Worm (Caenorhabditis elegans): ENCODE data around the gene mrps-25.

The mrps-25 gene

DNA sequence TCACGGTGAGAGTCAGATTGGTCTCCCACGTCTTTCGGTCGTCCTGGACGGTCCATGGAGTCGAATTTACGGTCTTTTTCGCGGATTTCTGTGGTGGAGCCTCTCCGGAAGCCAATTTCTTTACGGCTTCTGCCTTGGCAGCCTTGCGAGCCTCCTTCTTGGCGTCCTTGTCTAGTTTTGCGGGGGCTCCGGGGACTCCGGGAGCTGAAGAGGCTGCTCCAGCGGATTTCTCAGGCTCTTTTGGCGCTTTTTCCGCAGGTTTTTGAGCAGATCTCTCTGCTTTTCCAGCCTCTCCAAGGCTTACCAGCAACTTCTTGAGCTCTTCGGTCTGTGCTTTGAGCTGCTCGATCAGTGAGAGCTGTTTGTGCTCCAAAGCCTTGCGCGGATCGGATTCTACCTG lies 958 bp upstream of the mrps-25 start:
- no peak for TF ChIP-seq dpl-1 (GFP tag; optimal IDR thresholded peaks at IDR 0.05)
- TF ChIP-seq pag-3 (tag; optimal IDR thresholded peaks at IDR 0.05; ENCODE audit: borderline replicate concordance, insufficient read depth), result no peak
- no peak for TF ChIP-seq mab-9 (GFP tag; IDR thresholded peaks at IDR 0.05)

DNA sequence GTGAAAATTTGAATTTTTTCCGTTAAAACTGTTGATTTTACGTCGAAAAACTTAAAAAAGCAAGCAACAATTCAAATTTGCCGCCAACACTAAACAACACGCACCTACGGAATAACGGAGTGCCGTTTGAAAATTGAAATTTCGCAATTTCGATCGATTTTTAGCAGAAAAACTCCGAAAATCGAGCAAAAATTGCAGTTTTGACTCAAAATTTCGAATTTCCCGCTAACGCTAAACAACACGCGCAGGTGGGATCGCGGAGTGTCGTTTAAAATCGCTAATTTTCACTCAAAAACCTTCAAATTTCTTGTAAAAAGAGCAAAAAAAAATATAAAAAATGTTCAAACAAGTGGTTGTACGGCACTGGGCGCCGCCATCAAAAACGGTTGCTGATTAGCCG lies 1.8 kb downstream of the mrps-25 start:
- TF ChIP-seq mdl-1 (tag; optimal IDR thresholded peaks at IDR 0.05), result no peak
- TF ChIP-seq lin-39 (tag; optimal IDR thresholded peaks at IDR 0.05), result no peak
- no peak for TF ChIP-seq nhr-237 (tag; optimal IDR thresholded peaks at IDR 0.05)
- TF ChIP-seq unc-86 (tag; optimal IDR thresholded peaks at IDR 0.05), result no peak
- no peak for TF ChIP-seq grh-1 (GFP tag; IDR thresholded peaks at IDR 0.05)
- no peak for TF ChIP-seq sup-37 (GFP tag; optimal IDR thresholded peaks at IDR 0.05)
- TF ChIP-seq skn-1 (tag; optimal IDR thresholded peaks at IDR 0.05), result no peak
- TF ChIP-seq lir-3 (tag; optimal IDR thresholded peaks at IDR 0.05; ENCODE audit: poor library complexity), result no peak
- TF ChIP-seq fkh-8 (tag; optimal IDR thresholded peaks at IDR 0.05), result no peak
- no peak for TF ChIP-seq pag-3 (tag; optimal IDR thresholded peaks at IDR 0.05; ENCODE audit: borderline replicate concordance, insufficient read depth)
- TF ChIP-seq efl-3 (GFP tag; optimal IDR thresholded peaks at IDR 0.05), result no peak
- no peak for TF ChIP-seq fos-1 (tag; optimal IDR thresholded peaks at IDR 0.05)
- no peak for TF ChIP-seq nhr-28 (tag; optimal IDR thresholded peaks at IDR 0.05)
- TF ChIP-seq Y116A8C.19 (tag; optimal IDR thresholded peaks at IDR 0.05; ENCODE audit: borderline replicate concordance), result no peak

DNA sequence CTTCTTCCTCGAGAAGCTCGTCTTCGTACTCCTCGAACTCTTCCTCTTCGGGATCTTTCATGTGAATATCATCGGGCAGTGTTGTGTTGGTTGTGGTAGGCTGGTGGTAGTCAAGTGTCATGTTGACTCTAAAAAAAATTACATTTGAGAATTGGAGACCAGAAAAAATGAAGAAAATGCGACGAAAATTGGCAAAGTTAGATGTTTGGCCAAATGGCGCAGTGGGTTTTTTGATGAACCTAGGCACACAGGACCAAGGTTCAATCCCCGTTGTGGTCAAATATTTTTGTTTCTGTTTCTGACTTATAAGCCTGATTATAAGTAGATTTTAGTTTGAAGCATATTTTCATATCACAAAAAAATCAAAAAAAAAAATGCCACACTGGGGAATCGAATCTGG lies 6.4 kb downstream of the mrps-25 start:
- TF ChIP-seq ama-1 (optimal IDR thresholded peaks at IDR 0.05) (no peak), nhr-47 (tag; optimal IDR thresholded peaks at IDR 0.05) (no peak), efl-1 (optimal IDR thresholded peaks at IDR 0.05) (no peak), efl-1 (GFP tag; optimal IDR thresholded peaks at IDR 0.05 in 1 of 2) (no peak), hlh-4 (tag; optimal IDR thresholded peaks at IDR 0.05) (no peak), unc-30 (tag; optimal IDR thresholded peaks at IDR 0.05) (no peak), unc-130 (tag; optimal IDR thresholded peaks at IDR 0.05) (no peak), F16B12.6 (tag; optimal IDR thresholded peaks at IDR 0.05) (no peak), lin-39 (tag; optimal IDR thresholded peaks at IDR 0.05) (no peak), snpc-4 (tag; optimal IDR thresholded peaks at IDR 0.05) (no peak), fkh-10 (GFP tag; optimal IDR thresholded peaks at IDR 0.05) (no peak), unc-86 (tag; optimal IDR thresholded peaks at IDR 0.05) (no peak), egl-27 (tag; optimal IDR thresholded peaks at IDR 0.05) (no peak), tbx-2 (tag; optimal IDR thresholded peaks at IDR 0.05) (no peak), ceh-82 (tag; optimal IDR thresholded peaks at IDR 0.05) (no peak), ceh-8 (GFP tag; optimal IDR thresholded peaks at IDR 0.05) (no peak), egl-13 (tag; optimal IDR thresholded peaks at IDR 0.05) (no peak), efl-3 (GFP tag; optimal IDR thresholded peaks at IDR 0.05) (no peak), pag-3 (tag; optimal IDR thresholded peaks at IDR 0.05; ENCODE audit: borderline replicate concordance, insufficient read depth) (no peak), nhr-12 (tag; optimal IDR thresholded peaks at IDR 0.05) (no peak)

DNA sequence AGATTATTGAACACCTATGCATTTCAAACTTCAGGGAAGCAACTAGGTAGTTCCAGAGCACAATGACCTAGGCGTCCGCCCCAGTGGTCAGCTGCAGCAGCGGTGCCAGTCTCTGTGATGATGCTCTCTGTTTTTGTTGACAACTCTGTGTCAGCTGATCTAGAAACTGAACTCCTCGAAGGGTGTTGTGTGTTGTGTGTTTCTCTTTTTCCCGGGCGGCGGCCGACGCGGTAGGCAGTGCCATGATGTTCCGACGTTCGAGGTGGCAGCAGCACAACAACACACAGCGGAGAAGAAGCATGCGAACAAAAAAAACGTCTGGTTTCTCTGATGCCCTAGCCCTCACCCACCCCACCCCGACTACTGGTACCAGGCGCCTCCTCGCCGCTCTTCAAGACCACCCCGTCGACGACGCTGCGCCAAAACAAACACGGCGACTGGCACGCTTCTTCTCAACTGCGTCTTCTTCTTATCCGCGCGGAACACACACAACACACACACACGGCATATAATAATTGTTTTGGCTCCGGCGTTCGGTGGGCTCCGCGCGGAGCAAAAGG lies 7.7 kb downstream of the mrps-25 start:
- no peak for TF ChIP-seq efl-1 (optimal IDR thresholded peaks at IDR 0.05)
- TF ChIP-seq efl-1 (GFP tag; optimal IDR thresholded peaks at IDR 0.05 in 1 of 2), result peak in 1 of 2 experiments; percentile 38
- TF ChIP-seq alr-1 (tag; optimal IDR thresholded peaks at IDR 0.05; ENCODE audit: borderline replicate concordance), result no peak

DNA sequence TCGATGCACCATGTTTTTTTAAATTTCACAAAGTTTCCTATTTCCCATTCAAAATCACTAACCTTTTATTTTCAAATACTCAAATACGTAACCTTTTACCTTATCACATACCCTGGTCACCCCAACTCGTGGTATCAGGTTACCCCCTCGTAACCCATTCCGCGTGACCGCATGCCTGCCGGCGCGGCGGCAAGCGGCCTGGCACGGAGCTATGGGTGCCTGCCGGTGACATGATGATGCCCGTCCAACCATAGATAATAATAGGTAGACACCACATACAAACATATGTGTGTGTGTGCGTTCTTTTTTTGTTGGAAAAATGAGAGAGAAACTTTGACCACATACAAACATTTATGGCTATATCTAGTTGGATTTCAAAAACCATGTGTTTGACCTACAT lies 8.9 kb downstream of the mrps-25 start:
- TF ChIP-seq ztf-4 (tag; optimal IDR thresholded peaks at IDR 0.05), result peak; percentile 30
- TF ChIP-seq lin-39 (tag; optimal IDR thresholded peaks at IDR 0.05), result no peak
